Fruit fly (Drosophila melanogaster) whole organism, prepupa: Measurements from ENCODE around the gene gzl.

Experiments used
- Blimp-1 ChIP-seq: fragments of 200-800 bp; sonication (Bioruptor generic); optimal IDR thresholded peaks from 3 replicates; lab custom pipeline; 2017; ENCODE audit warnings: missing biosample characterization, missing genetic modification characterization, mild to moderate bottlenecking, moderate library complexity, missing genetic modification reagents
- CG10631 ChIP-seq: fragments of 200-800 bp; sonication (Bioruptor generic); optimal IDR thresholded peaks from 2 replicates; lab custom pipeline; 2016; ENCODE audit warnings: missing biosample characterization, missing genetic modification characterization
- CG10669 ChIP-seq: fragments of 200-800 bp; sonication (Bioruptor generic); optimal IDR thresholded peaks from 3 replicates; lab custom pipeline; 2018; ENCODE audit warnings: missing biosample characterization, mild to moderate bottlenecking, missing genetic modification characterization, moderate library complexity
- CG11762 ChIP-seq: fragments of 200-800 bp; sonication (Bioruptor generic); optimal IDR thresholded peaks from 3 replicates; lab custom pipeline; 2016; ENCODE audit warnings: missing biosample characterization, missing genetic modification characterization; ENCODE audit not compliant: insufficient read depth
- CG11902 ChIP-seq: fragments of 200-800 bp; sonication (Bioruptor generic); optimal IDR thresholded peaks from 3 replicates; lab custom pipeline; 2016; ENCODE audit warnings: missing biosample characterization, missing genetic modification characterization
- CG15336 ChIP-seq: fragments of 200-800 bp; sonication (Bioruptor generic); IDR thresholded peaks from 2 replicates; pipeline ENCODE4 v1.3.6; 2022; ENCODE audit warnings: missing biosample characterization, missing genetic modification characterization
- CG16779 ChIP-seq: fragments of 200-800 bp; sonication (Bioruptor generic); optimal IDR thresholded peaks from 3 replicates; lab custom pipeline; 2017; ENCODE audit warnings: missing biosample characterization, mild to moderate bottlenecking, missing genetic modification characterization
- CG3032 ChIP-seq: fragments of 200-800 bp; optimal IDR thresholded peaks from 2 replicates; lab custom pipeline; 2019; ENCODE audit warnings: missing biosample characterization, mild to moderate bottlenecking, missing genetic modification characterization, moderate library complexity
- CG31627 ChIP-seq: fragments of 200-800 bp; sonication (Bioruptor generic); optimal IDR thresholded peaks from 3 replicates; lab custom pipeline; 2016; ENCODE audit warnings: missing biosample characterization, missing genetic modification characterization
- CG32006 ChIP-seq: fragments of 200-800 bp; sonication (Bioruptor generic); optimal IDR thresholded peaks from 3 replicates; lab custom pipeline; 2017; ENCODE audit warnings: missing biosample characterization, mild to moderate bottlenecking, missing genetic modification characterization
- CG34406 ChIP-seq: fragments of 200-800 bp; sonication (Bioruptor generic); optimal IDR thresholded peaks from 3 replicates; lab custom pipeline; 2016; ENCODE audit warnings: missing biosample characterization, missing genetic modification characterization
- CG3919 ChIP-seq: fragments of 200-800 bp; sonication (Bioruptor generic); optimal IDR thresholded peaks from 3 replicates; lab custom pipeline; 2016; ENCODE audit warnings: missing biosample characterization, missing genetic modification characterization
- CG6163 ChIP-seq: fragments of 200-800 bp; sonication (Bioruptor generic); IDR thresholded peaks from 3 replicates; pipeline ENCODE4 v1.3.6; 2022; ENCODE audit warnings: missing biosample characterization, missing genetic modification characterization
- CG6792 ChIP-seq: fragments of 200-800 bp; sonication (Bioruptor generic); optimal IDR thresholded peaks from 3 replicates; lab custom pipeline; 2016; ENCODE audit warnings: missing biosample characterization, missing genetic modification characterization
- CG6808 ChIP-seq: fragments of 200-800 bp; sonication (Bioruptor generic); optimal IDR thresholded peaks from 3 replicates; lab custom pipeline; 2017; ENCODE audit warnings: missing biosample characterization, missing genetic modification characterization, mild to moderate bottlenecking, moderate library complexity, missing genetic modification reagents
- CG6854 ChIP-seq: fragments of 200-800 bp; sonication (Bioruptor generic); optimal IDR thresholded peaks from 2 replicates; lab custom pipeline; 2017; ENCODE audit warnings: missing biosample characterization, mild to moderate bottlenecking, missing genetic modification characterization
- CG8119 ChIP-seq: fragments of 200-800 bp; sonication (Bioruptor generic); IDR thresholded peaks from 3 replicates; pipeline ENCODE4 v1.3.6; 2022; ENCODE audit warnings: missing biosample characterization, missing genetic modification characterization
- CG8319 ChIP-seq: fragments of 200-800 bp; sonication (Bioruptor generic); optimal IDR thresholded peaks from 3 replicates; lab custom pipeline; 2016; ENCODE audit warnings: missing biosample characterization, missing genetic modification characterization
- Eip75B ChIP-seq: fragments of 200-800 bp; sonication (Bioruptor generic); optimal IDR thresholded peaks from 3 replicates; lab custom pipeline; 2016; ENCODE audit warnings: missing biosample characterization, missing genetic modification characterization
- Eip78C ChIP-seq: fragments of 200-800 bp; sonication (Bioruptor generic); peaks from one replicate; lab custom pipeline; 2016; ENCODE audit warnings: missing biosample characterization, missing genetic modification characterization
- Ets21C ChIP-seq: fragments of 200-800 bp; sonication (Bioruptor generic); optimal IDR thresholded peaks from 3 replicates; lab custom pipeline; 2016; ENCODE audit warnings: missing biosample characterization, missing genetic modification characterization
- Ets96B ChIP-seq: fragments of 200-800 bp; optimal IDR thresholded peaks from 2 replicates; lab custom pipeline; 2019; ENCODE audit warnings: missing biosample characterization, mild to moderate bottlenecking, missing genetic modification characterization, moderate library complexity
- Gug ChIP-seq: fragments of 200-800 bp; sonication (Bioruptor generic); IDR thresholded peaks from 2 replicates; pipeline ENCODE4 v1.3.6; 2022; ENCODE audit warnings: missing biosample characterization, missing genetic modification characterization
- Hr38 ChIP-seq: sonication (Bioruptor generic); optimal IDR thresholded peaks from 2 replicates; lab custom pipeline; 2016; ENCODE audit warnings: missing biosample characterization, missing genetic modification characterization
- Hr39 ChIP-seq: fragments of 200-800 bp; sonication (Bioruptor generic); optimal IDR thresholded peaks from 2 replicates; lab custom pipeline; 2016; ENCODE audit warnings: missing biosample characterization, missing genetic modification characterization
- Hr4 ChIP-seq: fragments of 200-800 bp; sonication (Bioruptor generic); optimal IDR thresholded peaks from 3 replicates; lab custom pipeline; 2016; ENCODE audit warnings: missing biosample characterization, missing genetic modification characterization
- Met ChIP-seq: fragments of 200-800 bp; sonication (Bioruptor generic); optimal IDR thresholded peaks from 3 replicates; lab custom pipeline; 2016; ENCODE audit warnings: missing biosample characterization, missing genetic modification characterization
- OdsH ChIP-seq: fragments of 200-800 bp; sonication (Bioruptor generic); optimal IDR thresholded peaks from 3 replicates; lab custom pipeline; 2016; ENCODE audit warnings: missing biosample characterization, missing genetic modification characterization
- Smox ChIP-seq: fragments of 200-800 bp; sonication (Bioruptor generic); optimal IDR thresholded peaks from 3 replicates; lab custom pipeline; 2016; ENCODE audit warnings: missing biosample characterization, missing genetic modification characterization
- Sox14 ChIP-seq: fragments of 200-800 bp; sonication (Bioruptor generic); optimal IDR thresholded peaks from 3 replicates; lab custom pipeline; 2016; ENCODE audit warnings: missing biosample characterization, missing genetic modification characterization
- Sox15 ChIP-seq: fragments of 200-800 bp; sonication (Bioruptor generic); optimal IDR thresholded peaks from 3 replicates; lab custom pipeline; 2016; ENCODE audit warnings: missing biosample characterization, missing genetic modification characterization
- achi ChIP-seq: fragments of 200-800 bp; sonication (Bioruptor generic); optimal IDR thresholded peaks from 3 replicates; lab custom pipeline; 2016; ENCODE audit warnings: missing biosample characterization, missing genetic modification characterization
- acj6 ChIP-seq: fragments of 200-800 bp; sonication (Bioruptor generic); optimal IDR thresholded peaks from 3 replicates; lab custom pipeline; 2016; ENCODE audit warnings: missing biosample characterization, missing genetic modification characterization
- cyc ChIP-seq: fragments of 200-800 bp; sonication (Bioruptor generic); optimal IDR thresholded peaks from 3 replicates; lab custom pipeline; 2016; ENCODE audit warnings: missing biosample characterization, missing genetic modification characterization
- dsx ChIP-seq: fragments of 200-800 bp; optimal IDR thresholded peaks from 3 replicates; lab custom pipeline; 2019; ENCODE audit warnings: missing biosample characterization, mild to moderate bottlenecking, missing genetic modification characterization, moderate library complexity; ENCODE audit not compliant: poor library complexity, severe bottlenecking
- eg ChIP-seq: fragments of 200-800 bp; sonication (Bioruptor generic); IDR thresholded peaks from 3 replicates; pipeline ENCODE4 v1.3.6; 2022; ENCODE audit warnings: missing biosample characterization, missing genetic modification characterization
- esn ChIP-seq: fragments of 200-800 bp; sonication (Bioruptor generic); optimal IDR thresholded peaks from 2 replicates; lab custom pipeline; 2016; ENCODE audit warnings: missing biosample characterization, mild to moderate bottlenecking, missing genetic modification characterization, moderate library complexity
- fd85E ChIP-seq: fragments of 200-800 bp; sonication (Bioruptor generic); optimal IDR thresholded peaks from 3 replicates; lab custom pipeline; 2016; ENCODE audit warnings: missing biosample characterization, missing genetic modification characterization
- fkh ChIP-seq: fragments of 200-800 bp; sonication (Bioruptor generic); optimal IDR thresholded peaks from 3 replicates; lab custom pipeline; 2017; ENCODE audit warnings: missing biosample characterization, mild to moderate bottlenecking, missing genetic modification characterization, moderate library complexity
- lz ChIP-seq: fragments of 200-800 bp; sonication (Bioruptor generic); optimal IDR thresholded peaks from 3 replicates; lab custom pipeline; 2016; ENCODE audit warnings: missing biosample characterization, missing genetic modification characterization
- net ChIP-seq: fragments of 200-800 bp; sonication (Bioruptor generic); optimal IDR thresholded peaks from 3 replicates; lab custom pipeline; 2016; ENCODE audit warnings: missing biosample characterization, missing genetic modification characterization
- pdm3 ChIP-seq: fragments of 200-800 bp; sonication (Bioruptor generic); optimal IDR thresholded peaks from 3 replicates; lab custom pipeline; 2016; ENCODE audit warnings: missing biosample characterization, missing genetic modification characterization
- salr ChIP-seq, 2 experiments: fragments of 200-800 bp; sonication (Bioruptor generic); optimal IDR thresholded peaks; 3 replicates each; lab custom pipeline; 2016 to 2018; ENCODE audit warnings: missing biosample characterization in 2 of 2, missing genetic modification characterization in 2 of 2, mild to moderate bottlenecking in 1 of 2
- spab ChIP-seq: fragments of 200-800 bp; sonication (Bioruptor generic); optimal IDR thresholded peaks from 2 replicates; lab custom pipeline; 2017; ENCODE audit warnings: missing biosample characterization, mild to moderate bottlenecking, missing genetic modification characterization, missing genetic modification reagents
- ss ChIP-seq, 2 experiments: fragments of 200-800 bp; sonication (Bioruptor generic); optimal IDR thresholded peaks; 2 replicates in 1 of 2; 3 replicates in 1 of 2; lab custom pipeline; 2017 to 2018; ENCODE audit warnings: mild to moderate bottlenecking in 2 of 2, missing biosample characterization in 2 of 2, missing genetic modification characterization in 2 of 2, moderate library complexity in 1 of 2
- svp ChIP-seq: fragments of 200-800 bp; sonication (Bioruptor generic); peaks from one replicate; lab custom pipeline; 2016; ENCODE audit warnings: missing biosample characterization, missing genetic modification characterization
- topi ChIP-seq: fragments of 200-800 bp; sonication (Bioruptor generic); optimal IDR thresholded peaks from 3 replicates; lab custom pipeline; 2016; ENCODE audit warnings: missing biosample characterization, missing genetic modification characterization

The gzl gene

DNA sequence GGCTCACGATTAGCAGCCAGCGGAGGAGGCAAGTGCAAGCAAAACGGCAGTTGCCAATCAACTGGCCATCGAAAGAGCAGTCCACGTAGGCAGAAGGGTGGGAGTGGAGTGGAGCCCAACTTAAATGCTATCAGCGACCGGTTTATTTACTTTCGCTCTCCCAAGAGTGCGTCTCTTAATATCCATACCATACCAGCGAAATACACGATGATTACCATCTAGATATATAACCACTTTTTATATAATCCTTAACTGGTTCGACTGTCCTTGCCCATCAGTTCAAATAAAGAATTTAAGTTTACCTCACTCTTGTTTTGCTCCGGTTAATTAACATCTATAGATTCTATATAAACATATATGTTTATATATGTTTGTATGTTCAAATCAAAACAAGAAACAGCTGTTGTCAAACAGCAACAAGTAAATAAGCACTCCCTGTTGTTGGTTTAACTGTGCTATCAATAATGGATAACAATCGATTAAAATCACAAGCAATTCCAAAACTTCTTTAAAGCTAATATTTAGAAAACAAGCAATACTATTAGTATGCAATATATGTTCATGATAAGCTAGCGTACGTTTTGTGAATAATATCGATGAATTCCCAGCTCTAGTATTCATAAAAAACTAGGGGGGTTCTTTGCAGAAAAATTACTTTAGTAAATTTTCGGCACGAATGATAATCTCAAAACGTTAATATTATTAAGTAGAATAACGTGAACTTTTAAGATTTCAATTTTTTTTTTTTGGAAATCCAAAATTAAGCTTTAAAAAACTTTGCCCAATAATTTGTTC, 9.0 kb upstream of the gzl start:
- peak; percentile 52 for TF ChIP-seq Sox14 (GFP tag; lab: Kevin White, UChicago)
- TF ChIP-seq CG15336 (GFP tag; lab: Robert Waterston, UW): peak; percentile 33; the same call in 1 of the 2 replicates
- TF ChIP-seq Smox (GFP tag; lab: Kevin White, UChicago): peak; percentile 46
- no peak for TF ChIP-seq CG11902 (GFP tag; lab: Kevin White, UChicago)
- peak; percentile 60 for TF ChIP-seq CG8119 (GFP tag; lab: Robert Waterston, UW)
- peak; percentile 44 for TF ChIP-seq Hr39 (GFP tag; lab: Kevin White, UChicago)
- peak; percentile 59 for TF ChIP-seq OdsH (GFP tag; lab: Kevin White, UChicago)
- TF ChIP-seq CG11762 (GFP tag; lab: Kevin White, UChicago): peak; percentile 20
- no peak for TF ChIP-seq CG6808
- no peak for TF ChIP-seq Hr38 (GFP tag; lab: Kevin White, UChicago)
- no peak for TF ChIP-seq CG32006 (GFP tag; lab: Kevin White, UChicago)
- peak; percentile 48 for TF ChIP-seq acj6
- peak; percentile 27 for TF ChIP-seq cyc (GFP tag; lab: Kevin White, UChicago)
- peak in 1 of 2 experiments; percentile 2 for TF ChIP-seq ss (GFP tag; optimal IDR thresholded peaks at IDR 0.05; lab: Kevin White, UChicago)
- peak; percentile 47 for TF ChIP-seq pdm3 (GFP tag; lab: Kevin White, UChicago)
- peak; percentile 36 for TF ChIP-seq Eip75B (GFP tag; lab: Kevin White, UChicago)
- TF ChIP-seq CG6854 (GFP tag; lab: Kevin White, UChicago): peak; percentile 4
- no peak for TF ChIP-seq salr (GFP tag; optimal IDR thresholded peaks at IDR 0.05; lab: Kevin White, UChicago)
- peak; percentile 85 for TF ChIP-seq Blimp-1 (GFP tag; lab: Kevin White, UChicago)
- peak; percentile 18 for TF ChIP-seq Ets96B (tag; lab: Kevin White, UChicago)
- TF ChIP-seq lz (GFP tag; lab: Kevin White, UChicago): peak; percentile 38
- TF ChIP-seq Sox15 (GFP tag; lab: Kevin White, UChicago): peak; percentile 6
- peak; percentile 55 for TF ChIP-seq Met (GFP tag; lab: Kevin White, UChicago)
- TF ChIP-seq dsx (GFP tag; lab: Kevin White, UChicago): no peak
- peak; percentile 14 for TF ChIP-seq CG3032
- peak; percentile 47 for TF ChIP-seq topi (GFP tag; lab: Kevin White, UChicago)
- TF ChIP-seq Hr4: peak; percentile 60
- TF ChIP-seq fkh (GFP tag; lab: Kevin White, UChicago): peak; percentile 92
- no peak for TF ChIP-seq svp
- peak; percentile 29 for TF ChIP-seq fd85E (GFP tag; lab: Kevin White, UChicago)
- TF ChIP-seq CG34406 (GFP tag; lab: Kevin White, UChicago): no peak
- TF ChIP-seq CG8319 (GFP tag; lab: Kevin White, UChicago): no peak
- peak; percentile 37 for TF ChIP-seq CG10631 (GFP tag; lab: Kevin White, UChicago)
- TF ChIP-seq CG6792: peak; percentile 14
- peak; percentile 61; the same call in 1 of the 3 replicates for TF ChIP-seq CG6163 (GFP tag; lab: Robert Waterston, UW)
- no peak for TF ChIP-seq CG16779
- TF ChIP-seq eg: peak; percentile 57; the same call in 1 of the 3 replicates
- no peak for TF ChIP-seq Gug (GFP tag; lab: Robert Waterston, UW)
- peak; percentile 42 for TF ChIP-seq achi (GFP tag; lab: Kevin White, UChicago)
- peak; percentile 26 for TF ChIP-seq CG3919 (GFP tag; lab: Kevin White, UChicago)
- TF ChIP-seq spab: no peak
- peak; percentile 69 for TF ChIP-seq esn
- TF ChIP-seq Ets21C (GFP tag; lab: Kevin White, UChicago): no peak
- peak; percentile 27 for TF ChIP-seq CG31627 (GFP tag; lab: Kevin White, UChicago)
- TF ChIP-seq CG10669 (GFP tag; lab: Kevin White, UChicago): peak; percentile 21
- TF ChIP-seq net (GFP tag; lab: Kevin White, UChicago): peak; percentile 36
- peak; percentile 77 for TF ChIP-seq Eip78C
- TF ChIP-seq, all 60 proteins: peak for 34
